Worm (Caenorhabditis elegans): ENCODE data around the gene gst-6.

DNA sequence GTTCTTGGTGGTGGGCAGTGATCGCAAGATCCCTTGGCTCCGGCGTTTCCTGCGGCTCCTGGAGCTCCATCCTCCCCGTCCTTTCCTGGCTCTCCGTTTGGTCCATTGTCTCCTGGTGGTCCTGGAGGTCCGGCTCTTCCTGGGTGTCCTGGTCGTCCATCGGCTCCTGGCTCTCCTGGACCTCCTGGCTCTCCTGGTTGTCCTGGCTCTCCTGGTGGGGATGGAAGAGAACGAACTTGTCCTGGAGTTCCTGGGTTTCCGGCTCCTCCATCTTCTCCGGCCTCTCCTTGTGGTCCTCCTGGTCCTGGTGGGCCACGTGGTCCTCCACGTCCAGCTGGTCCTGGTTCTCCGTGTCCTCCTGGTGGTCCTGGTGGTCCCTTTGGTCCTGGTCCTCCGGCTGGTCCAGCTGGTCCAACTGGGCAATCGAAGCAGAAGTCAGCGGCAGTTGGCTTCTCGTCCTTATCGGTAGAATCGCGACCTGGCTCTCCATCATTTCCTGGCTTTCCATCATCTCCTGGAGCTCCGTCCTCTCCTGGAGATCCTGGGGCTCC lies 9.8 kb upstream of the gst-6 start:
- no peak for TF ChIP-seq nhr-11 (tag; optimal IDR thresholded peaks at IDR 0.05)
- TF ChIP-seq fos-1 (tag; optimal IDR thresholded peaks at IDR 0.05) = no peak
- TF ChIP-seq snpc-4 (tag; optimal IDR thresholded peaks at IDR 0.05) = no peak
- no peak for TF ChIP-seq nhr-76 (tag; optimal IDR thresholded peaks at IDR 0.05)
- no peak for TF ChIP-seq aha-1 (tag; optimal IDR thresholded peaks at IDR 0.05)
- TF ChIP-seq lsy-2 (tag; optimal IDR thresholded peaks at IDR 0.05) = no peak
- TF ChIP-seq pqm-1 (tag; optimal IDR thresholded peaks at IDR 0.05) = no peak
